Worm (Caenorhabditis elegans) whole organism, L1 larva: ENCODE measurements around the gene C39D10.1.

Experiments used
- ama-1 ChIP-seq: fragments of 150-350 bp; optimal IDR thresholded peaks from 2 replicates; lab custom pipeline; 2014
- efl-1 ChIP-seq, 4 experiments: fragments of 150-350 bp; optimal IDR thresholded peaks in 3 of 4; peaks in 1 of 4; 1 replicate in 1 of 4; 2 replicates in 3 of 4; lab custom pipeline; 2014; ENCODE audit warnings: missing biosample characterization in 2 of 4, missing genetic modification characterization in 2 of 4, missing genetic modification reagents in 2 of 4
- fkh-8 ChIP-seq: sonication (generic microtip); optimal IDR thresholded peaks from 2 replicates; lab custom pipeline; 2016; ENCODE audit warnings: mild to moderate bottlenecking, missing genetic modification characterization, missing compliant biosample characterization
- lin-14 ChIP-seq: fragments of 200-800 bp; sonication (Bioruptor generic); optimal IDR thresholded peaks from 2 replicates; lab custom pipeline; 2018; ENCODE audit warnings: mild to moderate bottlenecking, missing genetic modification characterization, moderate library complexity, missing compliant biosample characterization
- lsy-2 ChIP-seq, 2 experiments: fragments of 150-350 bp; optimal IDR thresholded peaks; 2 replicates each; lab custom pipeline; 2014; ENCODE audit warnings: missing biosample characterization in 2 of 2, missing genetic modification characterization in 2 of 2
- mef-2 ChIP-seq: fragments of 150-350 bp; optimal IDR thresholded peaks from 2 replicates; lab custom pipeline; 2014; ENCODE audit warnings: missing biosample characterization, missing genetic modification characterization
- mep-1 ChIP-seq: fragments of 150-350 bp; optimal IDR thresholded peaks from 2 replicates; lab custom pipeline; 2014; ENCODE audit warnings: missing biosample characterization, missing genetic modification characterization
- nhr-71 ChIP-seq: sonication (generic microtip); optimal IDR thresholded peaks from 2 replicates; lab custom pipeline; 2016; ENCODE audit warnings: mild to moderate bottlenecking, missing genetic modification characterization, moderate library complexity, missing compliant biosample characterization
- nhr-84 ChIP-seq: sonication (generic microtip); optimal IDR thresholded peaks from 2 replicates; lab custom pipeline; 2017; ENCODE audit warnings: missing biosample characterization, missing genetic modification characterization
- rnt-1 ChIP-seq: sonication (generic microtip); optimal IDR thresholded peaks from 2 replicates; lab custom pipeline; 2016; ENCODE audit warnings: mild to moderate bottlenecking, missing genetic modification characterization, moderate library complexity, missing compliant biosample characterization
- sox-4 ChIP-seq: sonication (generic microtip); optimal IDR thresholded peaks from 2 replicates; lab custom pipeline; 2016; ENCODE audit warnings: missing genetic modification characterization, missing compliant biosample characterization
- sup-37 ChIP-seq: fragments of 200-800 bp; sonication (Bioruptor generic); optimal IDR thresholded peaks from 2 replicates; lab custom pipeline; 2018; ENCODE audit warnings: mild to moderate bottlenecking, missing genetic modification characterization, missing compliant biosample characterization
- ztf-11 ChIP-seq, 2 experiments: sonication (generic microtip); optimal IDR thresholded peaks; 2 replicates each; lab custom pipeline; 2016 to 2017; ENCODE audit warnings: missing genetic modification characterization in 2 of 2, missing biosample characterization in 1 of 2, missing compliant biosample characterization in 1 of 2
- ztf-4 ChIP-seq: fragments of 150-350 bp; optimal IDR thresholded peaks from 2 replicates; lab custom pipeline; 2014; ENCODE audit warnings: missing biosample characterization, missing genetic modification characterization

Gene C39D10.1

ce11 chrX:7954328-7954727, 47.6 kb downstream of the C39D10.1 start, which contains the start of gene dct-1 (continued):
- TF ChIP-seq sup-37 (GFP tag; lab: Kevin White, UChicago) (no peak), lsy-2 (tag; optimal IDR thresholded peaks at IDR 0.05; lab: Kevin White, UChicago) (peak in 1 of 2 experiments; percentile 16), mef-2 (no peak), ztf-4 (tag; lab: Kevin White, UChicago) (peak; percentile 13), nhr-84 (no peak), nhr-71 (peak; percentile 63), mep-1 (no peak), sox-4 (tag; lab: Kevin White, UChicago) (no peak)

ce11 chrX:7956449-7956848, 49.7 kb downstream of the C39D10.1 start:
- peak; percentile 21 for TF ChIP-seq ama-1 (lab: Kevin White, UChicago)
- no peak for TF ChIP-seq rnt-1 (tag; lab: Kevin White, UChicago)
- TF ChIP-seq ztf-11 (tag; optimal IDR thresholded peaks at IDR 0.05; lab: Kevin White, UChicago): peak in 1 of 2 experiments; percentile 13
- TF ChIP-seq lin-14 (GFP tag; lab: Kevin White, UChicago): peak; percentile 53
- no peak for TF ChIP-seq efl-1 (optimal IDR thresholded peaks at IDR 0.05; lab: Kevin White, UChicago)
- TF ChIP-seq efl-1 (GFP tag; optimal IDR thresholded peaks at IDR 0.05 in 1 of 2; lab: Kevin White, UChicago): peak in 1 of 2 experiments; percentile 86
- TF ChIP-seq fkh-8 (tag; lab: Kevin White, UChicago): peak; percentile 23
